Worm (Caenorhabditis elegans) whole organism, L4/young adult: ENCODE measurements around the gene R01H2.4.
A peak's percentile ranks its signal among the peaks of the same experiment; 100 is the strongest.

Experiments
- W03F9.2 ChIP-seq: fragments of 150-350 bp; optimal IDR thresholded peaks from 2 replicates; lab custom pipeline; 2014; ENCODE audit warnings: missing biosample characterization, missing genetic modification characterization
- dao-5 ChIP-seq: sonication (generic microtip); optimal IDR thresholded peaks from 2 replicates; lab custom pipeline; 2016; ENCODE audit warnings: missing genotype, missing genetic modification characterization, moderate library complexity, missing compliant biosample characterization
- him-1 ChIP-seq: sonication (generic microtip); optimal IDR thresholded peaks from 2 replicates; lab custom pipeline; 2016; ENCODE audit warnings: missing genotype, missing genetic modification reagents, missing genetic modification characterization, missing compliant biosample characterization

R01H2.4 gene

DNA sequence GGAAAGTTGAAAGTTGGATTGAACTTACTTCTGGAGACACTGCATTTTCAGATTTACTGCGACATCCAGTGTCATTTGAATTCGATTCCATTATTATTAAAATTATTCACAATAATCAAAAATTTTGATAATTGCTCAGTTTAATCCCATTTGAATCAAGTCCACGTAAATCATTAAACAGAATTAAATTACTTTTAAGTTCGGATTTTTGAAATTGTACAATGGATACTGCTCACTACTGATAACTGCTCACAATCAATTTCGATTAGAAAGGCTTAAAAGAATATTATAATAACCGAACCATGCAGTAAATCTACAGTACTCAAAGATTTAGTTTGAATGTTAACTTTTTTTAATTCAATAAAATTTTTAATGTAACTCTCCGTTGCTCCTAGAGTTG, at the start of gene R01H2.4:
TSS of gene R01H2.4 (minus strand) at position 101 of the 400 bp plus-strand sequence.
- TF ChIP-seq W03F9.2 (tag; lab: Kevin White, UChicago) (no peak), him-1 (no peak), dao-5 (tag; lab: Kevin White, UChicago) (no peak)

DNA sequence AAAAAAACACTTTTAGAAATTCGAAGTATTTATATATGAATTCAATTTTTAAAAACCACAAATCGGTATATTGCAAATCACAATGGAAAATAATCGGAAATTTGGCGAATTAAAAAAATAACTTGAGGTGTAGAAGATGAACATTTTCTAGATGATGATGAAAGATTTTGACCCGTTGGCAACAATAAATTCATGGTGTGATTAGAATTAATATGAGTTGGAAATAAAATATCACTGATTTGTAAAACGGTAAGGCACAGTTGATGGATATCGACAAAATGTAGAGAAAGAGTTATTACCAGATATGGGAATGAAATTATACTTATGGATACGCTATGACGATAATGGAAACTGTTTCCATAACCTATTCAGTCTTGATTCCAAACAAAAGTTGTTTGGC, 48.2 kb upstream of the R01H2.4 start:
- TF ChIP-seq W03F9.2 (tag; lab: Kevin White, UChicago), result no peak
- TF ChIP-seq him-1, result no peak
- TF ChIP-seq dao-5 (tag; lab: Kevin White, UChicago), result no peak

DNA sequence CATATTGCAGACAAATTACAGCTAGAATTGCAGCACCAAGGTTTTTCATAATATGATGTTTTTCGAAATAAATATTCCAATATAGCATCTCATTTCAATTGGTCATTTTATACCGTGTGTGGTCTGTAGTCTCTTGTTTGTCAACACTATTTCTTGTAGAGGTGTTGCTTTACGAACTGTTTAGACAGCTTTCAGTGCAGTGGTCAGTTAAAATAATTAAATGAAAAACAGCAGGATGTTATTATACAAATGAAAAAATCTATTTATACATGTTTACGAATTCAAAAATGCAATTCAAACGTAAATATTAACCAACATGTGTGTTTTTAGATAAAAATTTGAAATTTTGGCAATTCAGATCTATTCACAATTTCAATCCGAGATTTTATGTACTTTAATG, 47.7 kb upstream of the R01H2.4 start, which contains the start of gene B0280.7:
TSS of gene B0280.7 (minus strand) at position 101 of the 400 bp plus-strand sequence.
- TF ChIP-seq dao-5 (tag; lab: Kevin White, UChicago), result no peak
- no peak for TF ChIP-seq him-1
- no peak for TF ChIP-seq W03F9.2 (tag; lab: Kevin White, UChicago)

DNA sequence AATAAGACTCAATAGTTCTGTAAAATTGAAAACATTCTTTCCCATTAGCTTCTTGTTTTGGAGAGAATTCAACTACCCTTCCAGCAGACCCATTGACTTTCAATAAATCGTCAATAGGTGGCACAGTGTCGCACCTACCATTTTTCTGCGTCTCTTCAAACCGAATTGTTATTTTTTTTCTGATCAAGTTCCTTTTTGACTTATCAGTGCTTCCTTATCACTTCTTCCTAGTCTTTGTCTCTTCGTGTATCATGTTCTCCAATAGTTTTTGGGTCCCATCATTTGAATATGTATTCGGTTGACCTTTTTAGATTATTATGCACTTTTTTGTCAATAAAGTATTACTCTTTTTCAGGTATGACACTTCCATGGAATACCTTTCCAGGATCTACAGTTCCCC, 43.9 kb upstream of the R01H2.4 start, which contains the start of gene odd-1:
TSS of gene odd-1 (plus strand) at position 349 of the 400 bp plus-strand sequence.
- no peak for TF ChIP-seq dao-5 (tag; lab: Kevin White, UChicago)
- no peak for TF ChIP-seq W03F9.2 (tag; lab: Kevin White, UChicago)
- TF ChIP-seq him-1, result no peak

DNA sequence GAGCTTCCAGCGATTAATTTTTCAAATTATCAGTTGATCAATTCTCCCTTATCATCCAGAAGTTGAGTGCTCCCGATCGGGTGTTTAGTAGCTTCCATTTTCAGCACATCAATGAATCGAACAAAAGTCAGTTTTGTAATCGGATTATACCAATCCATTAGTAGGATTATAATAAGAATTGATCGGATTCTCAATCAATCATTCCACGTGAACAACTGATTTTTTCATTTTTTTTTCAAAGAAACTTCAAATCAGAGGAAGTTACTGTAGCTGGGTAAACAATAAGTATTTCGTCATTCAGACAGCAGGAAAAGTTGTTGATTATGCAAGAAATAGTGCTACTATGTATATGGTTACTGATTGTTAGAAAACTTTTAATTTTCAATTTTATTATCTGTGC, 42.8 kb upstream of the R01H2.4 start:
- TF ChIP-seq him-1 (no peak), W03F9.2 (tag; lab: Kevin White, UChicago) (no peak), dao-5 (tag; lab: Kevin White, UChicago) (no peak)

DNA sequence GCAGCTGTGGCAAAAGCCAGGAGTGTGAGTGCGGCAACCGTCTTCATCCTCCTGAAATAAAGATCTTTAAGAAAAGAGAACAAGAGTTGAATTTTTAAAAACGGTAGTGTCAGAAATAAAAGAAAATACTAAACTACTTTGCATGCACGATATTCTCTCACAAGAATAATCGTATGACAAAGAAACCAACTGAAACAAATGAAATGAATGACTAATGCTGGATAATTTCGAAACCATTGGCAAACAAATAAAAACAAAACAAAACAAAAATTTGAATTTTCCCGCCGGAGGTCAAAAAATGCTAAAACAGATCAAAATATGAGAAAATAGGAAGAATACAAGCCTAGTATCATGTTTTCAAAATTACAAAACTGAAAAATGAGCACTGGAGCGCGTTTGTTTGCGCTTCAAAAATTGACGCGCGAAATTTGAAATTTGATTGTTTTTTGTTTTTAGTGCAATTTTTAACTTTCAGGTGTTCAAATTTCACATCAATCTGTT, 39.9 kb upstream of the R01H2.4 start, which contains the start of gene cpg-2:
TSS of gene cpg-2 (minus strand) at position 51 of the 501 bp plus-strand sequence.
- no peak for TF ChIP-seq dao-5 (tag; lab: Kevin White, UChicago)
- TF ChIP-seq him-1, result no peak
- no peak for TF ChIP-seq W03F9.2 (tag; lab: Kevin White, UChicago)

DNA sequence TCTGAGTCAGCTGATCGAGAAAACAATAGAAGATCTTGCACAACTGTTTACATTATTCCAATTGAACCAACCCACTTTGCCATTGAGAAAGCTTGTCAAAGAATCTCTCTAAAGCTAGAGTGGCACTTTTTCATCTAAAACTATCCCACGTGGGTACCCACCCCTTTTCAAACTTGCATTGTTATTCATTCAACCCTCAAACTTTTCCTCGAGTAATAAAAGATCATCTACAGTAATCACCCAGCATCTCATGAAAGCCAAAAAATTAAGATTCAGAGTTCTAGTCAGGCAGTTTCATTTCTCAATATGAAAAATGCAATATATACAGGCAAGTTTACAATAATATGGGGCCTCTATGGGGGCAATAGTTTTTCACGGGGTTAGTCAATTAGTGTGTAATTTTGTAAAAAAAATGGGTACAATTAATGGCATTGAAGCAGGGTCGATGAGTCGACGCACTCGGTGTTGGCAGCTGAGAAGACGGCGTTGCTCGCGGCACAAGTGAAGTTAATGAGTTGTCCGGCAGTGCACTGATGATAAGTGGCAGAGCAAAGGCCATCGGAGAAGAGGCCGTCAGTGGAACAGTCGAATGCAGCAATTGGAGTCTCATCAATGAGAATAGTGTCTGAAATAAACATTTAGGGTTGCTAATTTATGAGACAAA, 37.9 kb upstream of the R01H2.4 start:
- TF ChIP-seq him-1, result no peak
- TF ChIP-seq W03F9.2 (tag; lab: Kevin White, UChicago), result peak; percentile 21

DNA sequence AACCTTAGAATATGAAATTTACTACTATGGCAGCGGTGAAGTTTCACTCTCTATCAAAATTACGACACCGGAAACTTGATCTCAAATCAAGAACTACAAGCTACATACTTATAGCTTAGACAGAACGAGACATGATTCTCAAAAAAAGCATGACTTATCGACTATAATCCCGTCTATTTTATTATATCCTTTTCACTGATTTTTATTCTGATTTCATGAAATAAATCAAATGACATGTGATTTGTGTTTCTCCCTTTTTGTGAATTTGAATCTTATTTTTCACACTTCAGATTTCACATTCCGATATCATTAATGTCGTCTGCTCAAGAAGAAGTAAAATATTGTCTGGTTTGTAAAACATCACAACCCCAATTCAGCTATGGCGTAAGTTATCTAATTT, 35.9 kb upstream of the R01H2.4 start, which contains the start of gene ZK418.11:
TSS of gene ZK418.11 (plus strand) at position 289 of the 400 bp plus-strand sequence.
- TF ChIP-seq W03F9.2 (tag; lab: Kevin White, UChicago) (no peak), him-1 (no peak), dao-5 (tag; lab: Kevin White, UChicago) (no peak)

DNA sequence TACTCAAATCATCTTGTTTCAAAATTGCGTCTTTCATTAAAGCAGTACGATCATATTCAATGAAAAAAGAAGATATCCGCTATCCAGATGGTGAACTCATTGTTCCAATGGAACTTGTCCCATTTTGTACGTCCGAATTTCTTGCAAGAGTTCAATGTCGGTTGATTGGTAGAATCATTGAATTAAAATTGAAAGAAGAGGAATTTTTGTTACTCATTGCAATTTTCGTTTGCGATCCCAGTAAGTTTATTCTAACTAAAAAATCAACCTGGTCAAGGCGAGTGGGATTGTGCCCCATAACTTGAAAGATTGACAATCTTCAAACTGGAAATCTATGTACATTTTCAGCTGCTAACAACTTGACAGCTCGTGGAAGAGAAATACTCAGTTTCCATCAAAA, 32.4 kb upstream of the R01H2.4 start:
- TF ChIP-seq him-1, result no peak
- no peak for TF ChIP-seq W03F9.2 (tag; lab: Kevin White, UChicago)
- TF ChIP-seq dao-5 (tag; lab: Kevin White, UChicago), result no peak

DNA sequence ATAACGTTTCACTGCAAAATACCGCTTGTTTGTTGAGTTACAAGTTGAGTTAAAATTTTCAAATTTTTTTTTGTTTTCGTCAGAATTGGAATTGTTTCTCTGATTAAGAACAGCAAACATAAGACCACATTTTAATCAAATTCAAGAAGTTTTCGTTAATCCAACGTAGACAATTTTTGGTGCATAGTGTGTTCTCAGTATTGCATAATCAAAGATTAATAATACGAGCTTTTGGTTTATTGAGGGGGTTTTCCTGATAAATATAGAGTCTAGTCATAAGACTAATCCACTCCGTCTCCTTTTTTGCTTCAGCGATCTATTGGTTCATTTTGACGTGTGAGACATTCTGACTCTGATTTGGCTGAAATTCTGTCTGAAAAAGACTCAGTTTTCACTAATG, 31.1 kb upstream of the R01H2.4 start, which contains the start of gene nhr-9:
TSS of gene nhr-9 (plus strand) at position 307 of the 400 bp plus-strand sequence.
- TF ChIP-seq him-1 (no peak), dao-5 (tag; lab: Kevin White, UChicago) (no peak), W03F9.2 (tag; lab: Kevin White, UChicago) (no peak)

DNA sequence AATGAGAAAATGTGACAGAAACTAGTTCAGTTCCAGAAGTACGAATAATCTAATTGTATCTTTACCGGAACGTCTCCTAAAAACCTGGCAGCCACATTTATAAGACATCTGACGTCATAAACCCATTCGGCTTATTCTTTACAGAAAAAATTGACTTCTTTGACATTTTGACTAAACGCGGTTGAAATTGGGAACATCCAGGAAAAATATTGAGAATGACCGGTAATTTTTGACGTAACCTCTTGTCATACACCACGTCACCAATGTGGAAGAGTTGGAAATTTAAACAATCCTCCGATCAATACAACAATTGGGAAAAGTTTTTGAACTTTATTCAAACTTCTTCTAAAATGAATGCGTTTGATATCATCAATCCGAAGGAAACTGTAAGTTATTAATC, 27.0 kb upstream of the R01H2.4 start, which contains the start of gene ZK418.2:
TSS of gene ZK418.2 (plus strand) at position 301 of the 400 bp plus-strand sequence.
- TF ChIP-seq dao-5 (tag; lab: Kevin White, UChicago), result no peak

DNA sequence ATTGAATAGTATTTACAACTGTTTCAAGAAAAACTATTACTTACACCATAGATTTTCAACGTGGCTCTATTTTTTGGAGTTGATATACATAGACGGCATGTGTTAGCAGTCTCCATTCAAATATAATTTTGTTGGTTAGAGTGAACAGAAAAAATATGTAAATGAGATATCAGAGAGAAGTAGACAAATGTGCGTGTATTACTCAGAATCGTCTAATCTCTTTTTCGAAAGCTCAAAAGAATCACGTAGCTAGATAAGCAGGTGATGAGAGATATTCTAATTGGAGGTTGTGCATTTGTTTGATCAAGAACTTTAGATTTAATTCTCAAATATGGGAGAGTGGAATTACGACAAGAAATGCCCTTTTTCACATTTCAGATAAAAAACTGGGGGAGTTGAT, 26.5 kb upstream of the R01H2.4 start, which contains the start of gene ZK418.10:
TSS of gene ZK418.10 (minus strand) at position 148 of the 400 bp plus-strand sequence.
- TF ChIP-seq dao-5 (tag; lab: Kevin White, UChicago), result no peak
- TF ChIP-seq him-1, result no peak
- no peak for TF ChIP-seq W03F9.2 (tag; lab: Kevin White, UChicago)

DNA sequence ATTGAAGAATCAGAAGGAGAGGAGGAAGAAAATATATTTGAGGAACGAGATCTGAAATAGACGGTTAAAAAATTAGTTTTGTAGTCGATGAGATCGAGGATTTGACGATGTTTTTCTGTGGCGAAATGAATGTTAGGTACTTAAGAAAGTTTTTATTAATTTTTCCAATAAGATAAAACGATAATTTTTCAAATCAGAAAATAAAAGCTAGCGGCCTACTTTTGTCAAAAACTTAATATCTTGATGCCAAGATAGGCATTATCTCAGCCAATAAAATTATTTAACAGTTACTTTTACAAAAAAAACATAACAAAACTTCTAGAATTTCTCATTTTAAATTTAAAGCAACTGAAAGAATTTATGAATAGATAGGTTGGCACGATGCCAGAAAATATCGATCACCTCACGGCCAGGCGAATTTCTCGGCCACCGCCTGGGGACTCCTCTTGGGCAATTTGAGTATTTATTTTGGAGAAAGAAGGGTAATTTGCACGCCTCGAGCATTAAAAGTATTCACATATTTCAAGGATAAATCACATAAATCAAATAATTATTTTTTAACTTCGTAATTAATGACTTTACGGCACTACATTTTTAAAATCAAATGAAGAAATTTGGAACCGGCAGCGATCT, 23.7 kb upstream of the R01H2.4 start, which contains the start of gene fubl-2:
TSS of gene fubl-2 (minus strand) at position 51 of the 633 bp plus-strand sequence.
- TF ChIP-seq him-1 (no peak), W03F9.2 (tag; lab: Kevin White, UChicago) (peak; percentile 81)

DNA sequence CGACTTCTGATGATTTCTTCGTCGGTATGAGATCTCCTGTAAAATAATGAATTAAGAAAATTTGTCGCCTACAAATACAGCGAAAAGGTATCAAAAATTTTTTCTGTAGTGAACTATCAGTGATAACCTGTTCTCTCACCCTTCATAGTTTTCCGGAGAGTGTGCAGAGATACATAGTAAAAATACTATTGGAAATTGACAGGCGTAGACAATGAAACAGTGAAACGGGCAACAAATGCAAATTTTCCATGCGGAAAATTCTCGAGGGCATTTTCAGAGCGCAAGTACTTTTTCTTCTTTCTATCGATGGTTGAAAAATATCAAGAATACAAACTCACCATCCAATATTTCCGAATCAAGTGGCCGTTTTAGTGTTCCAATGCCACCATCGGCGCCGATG, 23.1 kb upstream of the R01H2.4 start:
- TF ChIP-seq him-1 (no peak), dao-5 (tag; lab: Kevin White, UChicago) (no peak), W03F9.2 (tag; lab: Kevin White, UChicago) (no peak)
